Fruit fly (Drosophila melanogaster) whole organism, pupa: ENCODE data around the gene CG2926.

Experiments
- CG10348 ChIP-seq: fragments of 200-800 bp; sonication (Bioruptor generic); IDR thresholded peaks from 2 replicates; pipeline ENCODE4 v1.3.6; 2022; ENCODE audit warnings: missing biosample characterization, missing genetic modification characterization
- CG15710 ChIP-seq: fragments of 200-800 bp; sonication (Bioruptor generic); optimal IDR thresholded peaks from 2 replicates; lab custom pipeline; 2018; ENCODE audit warnings: missing biosample characterization, mild to moderate bottlenecking, missing genetic modification characterization, moderate library complexity
- CG32121 ChIP-seq: fragments of 200-800 bp; sonication (Bioruptor generic); IDR thresholded peaks from 2 replicates; pipeline ENCODE4 v1.3.6; 2022; ENCODE audit warnings: missing biosample characterization, missing genetic modification characterization
- CG8301 ChIP-seq: fragments of 200-800 bp; sonication (Bioruptor generic); optimal IDR thresholded peaks from 2 replicates; lab custom pipeline; 2018; ENCODE audit warnings: missing biosample characterization, mild to moderate bottlenecking, missing genetic modification characterization
- D1 ChIP-seq: fragments of 200-800 bp; sonication (Bioruptor generic); optimal IDR thresholded peaks from 2 replicates; lab custom pipeline; 2018; ENCODE audit warnings: missing biosample characterization, mild to moderate bottlenecking, missing genetic modification characterization, moderate library complexity
- EcR ChIP-seq: fragments of 200-800 bp; sonication (Bioruptor generic); optimal IDR thresholded peaks from 3 replicates; lab custom pipeline; 2019; ENCODE audit warnings: missing biosample characterization, missing genetic modification characterization, mild to moderate bottlenecking, moderate library complexity, missing genetic modification reagents
- fd96Ca ChIP-seq: fragments of 200-800 bp; sonication (Bioruptor generic); IDR thresholded peaks from 3 replicates; pipeline ENCODE4 v1.3.6; 2022; ENCODE audit warnings: missing biosample characterization, missing genetic modification characterization
- gl ChIP-seq: fragments of 200-800 bp; sonication (Bioruptor generic); optimal IDR thresholded peaks from 2 replicates; lab custom pipeline; 2018; ENCODE audit warnings: missing biosample characterization, mild to moderate bottlenecking, missing genetic modification characterization

DNA sequence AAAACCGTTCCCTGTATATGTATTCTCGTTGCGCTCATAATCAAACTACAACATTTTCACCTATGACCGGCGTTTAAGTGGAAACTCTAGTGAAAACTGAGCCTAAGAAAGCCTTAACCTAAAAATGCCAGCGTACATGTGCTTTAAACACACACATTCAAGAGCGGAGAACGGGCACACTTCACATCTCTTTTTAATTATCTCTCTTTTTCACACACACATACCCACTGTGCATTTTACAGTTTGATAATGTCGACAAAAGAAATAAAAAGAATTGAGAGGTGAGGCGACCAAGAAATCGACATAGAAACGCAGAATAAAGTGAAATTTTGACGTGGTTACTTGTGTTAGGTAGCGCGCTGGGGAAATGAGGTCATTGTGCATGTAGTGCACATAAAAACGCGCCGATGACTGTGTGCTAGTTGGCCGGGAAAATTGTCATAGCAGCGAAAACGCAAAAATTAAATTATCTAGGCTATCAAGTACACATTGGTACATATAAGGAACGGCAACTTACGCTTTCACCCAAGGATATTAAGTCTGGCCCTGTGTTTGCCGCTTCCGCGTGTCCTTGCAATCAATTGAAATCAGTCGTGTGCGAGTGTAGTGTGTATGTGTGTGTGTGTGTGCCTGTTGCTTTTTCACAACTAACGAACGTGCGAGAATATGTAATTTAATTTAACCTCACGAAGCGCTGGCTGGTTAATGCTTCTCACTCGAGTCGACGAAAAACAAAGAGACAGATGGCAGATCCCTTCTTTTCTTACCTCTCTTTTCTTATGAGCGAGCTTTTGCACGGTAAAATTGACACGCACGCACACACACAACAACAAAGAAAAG, 11.6 kb upstream of the CG2926 start:
- no peak for TF ChIP-seq CG8301
- no peak for TF ChIP-seq fd96Ca (GFP tag; lab: Robert Waterston, UW)
- no peak for TF ChIP-seq D1 (tag; lab: Kevin White, UChicago)
- no peak for TF ChIP-seq CG15710 (tag; lab: Kevin White, UChicago)
- no peak for TF ChIP-seq CG32121 (GFP tag; lab: Robert Waterston, UW)
- no peak for TF ChIP-seq EcR
- no peak for TF ChIP-seq gl (tag; lab: Kevin White, UChicago)
- no peak for TF ChIP-seq CG10348 (GFP tag; lab: Robert Waterston, UW)
